Worm (Caenorhabditis elegans) whole organism, L4 larva: Measurements from ENCODE around the gene emb-8.

ENCODE experiments used
- F44E2.7 ChIP-seq: fragments of 200-800 bp; sonication (Bioruptor generic); IDR thresholded peaks from 2 replicates; pipeline ENCODE4 v2.1.2; 2022; ENCODE audit warnings: missing genetic modification characterization, missing compliant biosample characterization
- F49E8.2 ChIP-seq: sonication (generic microtip); optimal IDR thresholded peaks from 2 replicates; lab custom pipeline; 2016; ENCODE audit warnings: missing compliant biosample characterization, mild to moderate bottlenecking, missing genetic modification characterization, borderline replicate concordance
- R02D3.7 ChIP-seq: fragments of 150-350 bp; sonication (generic microtip); optimal IDR thresholded peaks from 3 replicates; lab custom pipeline; 2014; ENCODE audit warnings: missing biosample characterization, missing genetic modification characterization
- T26A8.4 ChIP-seq: fragments of 200-800 bp; sonication (Bioruptor generic); IDR thresholded peaks from 2 replicates; pipeline ENCODE4 v1.3.6; 2022; ENCODE audit warnings: missing genetic modification characterization, missing compliant biosample characterization
- Y105C5A.15 ChIP-seq: fragments of 200-800 bp; sonication (Bioruptor generic); IDR thresholded peaks from 2 replicates; pipeline ENCODE4 v1.3.6; 2022; ENCODE audit warnings: missing genetic modification characterization, missing compliant biosample characterization
- Y48G9A.11 ChIP-seq: fragments of 200-800 bp; sonication (Bioruptor generic); IDR thresholded peaks from 2 replicates; pipeline ENCODE4 v1.3.6; 2022; ENCODE audit warnings: missing genetic modification reagents, missing genetic modification characterization, missing compliant biosample characterization
- Y75B8A.6 ChIP-seq: fragments of 200-800 bp; sonication (Bioruptor generic); IDR thresholded peaks from 2 replicates; pipeline ENCODE4 v1.3.6; 2022; ENCODE audit warnings: missing genetic modification reagents, missing genetic modification characterization, missing compliant biosample characterization
- ZK337.2 ChIP-seq: fragments of 200-800 bp; sonication (Bioruptor generic); IDR thresholded peaks from 2 replicates; pipeline ENCODE4 v1.3.6; 2022; ENCODE audit warnings: missing genetic modification reagents, missing genetic modification characterization, missing compliant biosample characterization
- attf-4 ChIP-seq: sonication (generic microtip); optimal IDR thresholded peaks from 3 replicates; lab custom pipeline; 2017; ENCODE audit warnings: missing biosample characterization, missing genetic modification characterization
- ceh-20 ChIP-seq: fragments of 200-800 bp; sonication (Bioruptor generic); IDR thresholded peaks from 2 replicates; pipeline ENCODE4 v1.3.6; 2022; ENCODE audit warnings: missing genetic modification reagents, missing genetic modification characterization, missing compliant biosample characterization
- ceh-28 ChIP-seq: fragments of 150-350 bp; optimal IDR thresholded peaks from 2 replicates; lab custom pipeline; 2014; ENCODE audit warnings: missing biosample characterization, missing genetic modification reagents, missing genetic modification characterization
- ceh-32 ChIP-seq: sonication (generic microtip); optimal IDR thresholded peaks from 2 replicates; lab custom pipeline; 2016; ENCODE audit warnings: mild to moderate bottlenecking, missing genetic modification characterization, missing compliant biosample characterization; ENCODE audit not compliant: poor library complexity
- ceh-44 ChIP-seq: fragments of 200-800 bp; sonication (Bioruptor generic); IDR thresholded peaks from 2 replicates; pipeline ENCODE4 v1.3.6; 2022; ENCODE audit warnings: missing genetic modification reagents, missing genetic modification characterization, missing compliant biosample characterization
- ceh-62 ChIP-seq: sonication (generic microtip); optimal IDR thresholded peaks from 2 replicates; lab custom pipeline; 2017; ENCODE audit warnings: missing biosample characterization, missing genetic modification characterization
- cey-2 ChIP-seq: sonication (generic microtip); optimal IDR thresholded peaks from 3 replicates; lab custom pipeline; 2017; ENCODE audit warnings: missing genetic modification characterization, mild to moderate bottlenecking, missing compliant biosample characterization, antibody characterized with exemption, borderline replicate concordance; ENCODE audit not compliant: insufficient read depth
- daf-8 ChIP-seq: fragments of 200-800 bp; sonication (Bioruptor generic); IDR thresholded peaks from 2 replicates; pipeline ENCODE4 v1.3.6; 2022; ENCODE audit warnings: missing genetic modification characterization, missing compliant biosample characterization
- dmd-8 ChIP-seq: fragments of 200-800 bp; sonication (Bioruptor generic); IDR thresholded peaks from 2 replicates; pipeline ENCODE4 v1.3.6; 2022; ENCODE audit warnings: missing genetic modification characterization, missing compliant biosample characterization
- dmd-9 ChIP-seq: fragments of 200-800 bp; sonication (Bioruptor generic); IDR thresholded peaks from 2 replicates; pipeline ENCODE4 v1.3.6; 2022; ENCODE audit warnings: missing genetic modification reagents, missing genetic modification characterization, missing compliant biosample characterization
- dve-1 ChIP-seq: sonication (generic microtip); optimal IDR thresholded peaks from 2 replicates; lab custom pipeline; 2017; ENCODE audit warnings: antibody characterized with exemption, mild to moderate bottlenecking, missing genetic modification characterization, missing compliant biosample characterization; ENCODE audit not compliant: insufficient read depth
- egl-27 ChIP-seq: sonication (generic microtip); optimal IDR thresholded peaks from 3 replicates; lab custom pipeline; 2017; ENCODE audit warnings: missing biosample characterization, missing genetic modification reagents, missing genetic modification characterization
- egl-43 ChIP-seq: fragments of 200-800 bp; sonication (Bioruptor generic); IDR thresholded peaks from 2 replicates; pipeline ENCODE4 v1.3.6; 2022; ENCODE audit warnings: missing genetic modification reagents, missing genetic modification characterization, missing compliant biosample characterization
- fkh-10 ChIP-seq: fragments of 150-350 bp; optimal IDR thresholded peaks from 2 replicates; lab custom pipeline; 2014; ENCODE audit warnings: missing biosample characterization, missing genetic modification reagents, missing genetic modification characterization
- fos-1 ChIP-seq: fragments of 150-350 bp; optimal IDR thresholded peaks from 2 replicates; lab custom pipeline; 2014; ENCODE audit warnings: missing biosample characterization, missing genetic modification characterization
- gei-8 ChIP-seq: fragments of 200-800 bp; sonication (Bioruptor generic); optimal IDR thresholded peaks from 2 replicates; lab custom pipeline; 2018; ENCODE audit warnings: mild to moderate bottlenecking, missing genetic modification characterization, missing compliant biosample characterization
- hlh-30 ChIP-seq: sonication (generic microtip); optimal IDR thresholded peaks from 2 replicates; lab custom pipeline; 2017; ENCODE audit warnings: antibody characterized with exemption, mild to moderate bottlenecking, missing genetic modification characterization, missing compliant biosample characterization; ENCODE audit not compliant: insufficient read depth
- hmg-1.1 ChIP-seq: fragments of 200-800 bp; sonication (Bioruptor generic); IDR thresholded peaks from 2 replicates; pipeline ENCODE4 v1.3.6; 2022; ENCODE audit warnings: missing genetic modification reagents, missing genetic modification characterization, missing compliant biosample characterization
- jun-1 ChIP-seq: fragments of 150-350 bp; optimal IDR thresholded peaks from 2 replicates; lab custom pipeline; 2014; ENCODE audit warnings: missing biosample characterization, missing genetic modification reagents, missing genetic modification characterization
- lim-7 ChIP-seq: fragments of 200-800 bp; sonication (Bioruptor generic); IDR thresholded peaks from 2 replicates; pipeline ENCODE4 v1.3.6; 2022; ENCODE audit warnings: missing genetic modification characterization, missing compliant biosample characterization
- lin-1 ChIP-seq: fragments of 200-800 bp; sonication (Bioruptor generic); IDR thresholded peaks from 2 replicates; pipeline ENCODE4 v1.3.6; 2022; ENCODE audit warnings: missing genetic modification reagents, missing genetic modification characterization, missing compliant biosample characterization
- lin-39 ChIP-seq: fragments of 150-350 bp; optimal IDR thresholded peaks from 2 replicates; lab custom pipeline; 2014; ENCODE audit warnings: missing biosample characterization, missing genetic modification reagents, missing genetic modification characterization
- madf-9 ChIP-seq: fragments of 200-800 bp; sonication (Bioruptor generic); conservative IDR thresholded peaks from 2 replicates; pipeline ENCODE4 v1.3.6; 2022; ENCODE audit warnings: missing genetic modification reagents, missing genetic modification characterization, missing compliant biosample characterization
- mdt-29 ChIP-seq: fragments of 200-800 bp; sonication (Bioruptor generic); IDR thresholded peaks from 2 replicates; pipeline ENCODE4 v1.3.6; 2022; ENCODE audit warnings: missing genetic modification reagents, missing genetic modification characterization, missing compliant biosample characterization
- mep-1 ChIP-seq: fragments of 150-350 bp; sonication (generic microtip); optimal IDR thresholded peaks from 3 replicates; lab custom pipeline; 2014; ENCODE audit warnings: missing biosample characterization, missing genetic modification characterization
- mes-2 ChIP-seq: sonication (generic microtip); optimal IDR thresholded peaks from 2 replicates; lab custom pipeline; 2016; ENCODE audit warnings: missing genotype, mild to moderate bottlenecking, missing genetic modification characterization, missing compliant biosample characterization; ENCODE audit not compliant: poor library complexity, severe bottlenecking
- mxl-2 ChIP-seq: fragments of 200-800 bp; sonication (Bioruptor generic); conservative IDR thresholded peaks from 2 replicates; pipeline ENCODE4 v1.3.6; 2022; ENCODE audit warnings: missing genetic modification reagents, missing genetic modification characterization, missing compliant biosample characterization
- nhr-10 ChIP-seq: fragments of 150-350 bp; optimal IDR thresholded peaks from 2 replicates; lab custom pipeline; 2014; ENCODE audit warnings: missing biosample characterization, missing genetic modification characterization
- nhr-102 ChIP-seq: sonication (generic microtip); optimal IDR thresholded peaks from 2 replicates; lab custom pipeline; 2016; ENCODE audit warnings: mild to moderate bottlenecking, missing genetic modification characterization, moderate library complexity, missing compliant biosample characterization
- nhr-111 ChIP-seq: fragments of 200-800 bp; sonication (Bioruptor generic); optimal IDR thresholded peaks from 2 replicates; lab custom pipeline; 2018; ENCODE audit warnings: mild to moderate bottlenecking, missing genetic modification characterization, missing compliant biosample characterization
- nhr-25 ChIP-seq: sonication (generic microtip); optimal IDR thresholded peaks from 2 replicates; lab custom pipeline; 2017; ENCODE audit warnings: missing genetic modification characterization, mild to moderate bottlenecking, missing compliant biosample characterization, antibody characterized with exemption, moderate library complexity, borderline replicate concordance; ENCODE audit not compliant: insufficient read depth
- nhr-28 ChIP-seq: fragments of 150-350 bp; optimal IDR thresholded peaks from 2 replicates; lab custom pipeline; 2014; ENCODE audit warnings: missing biosample characterization, missing genetic modification characterization
- nhr-42 ChIP-seq: fragments of 200-800 bp; sonication (Bioruptor generic); IDR thresholded peaks from 2 replicates; pipeline ENCODE4 v1.3.6; 2022; ENCODE audit warnings: missing genetic modification characterization, missing compliant biosample characterization
- nhr-48 ChIP-seq: sonication (generic microtip); optimal IDR thresholded peaks from 2 replicates; lab custom pipeline; 2016; ENCODE audit warnings: mild to moderate bottlenecking, missing genetic modification characterization, missing compliant biosample characterization
- nhr-6 ChIP-seq: fragments of 150-350 bp; optimal IDR thresholded peaks from 2 replicates; lab custom pipeline; 2014; ENCODE audit warnings: missing biosample characterization, missing genetic modification characterization
- nhr-76 ChIP-seq: fragments of 150-350 bp; optimal IDR thresholded peaks from 2 replicates; lab custom pipeline; 2014; ENCODE audit warnings: missing biosample characterization, missing genetic modification characterization
- nhr-77 ChIP-seq: fragments of 150-350 bp; optimal IDR thresholded peaks from 2 replicates; lab custom pipeline; 2014; ENCODE audit warnings: missing biosample characterization, missing genetic modification characterization
- pha-4 ChIP-seq, 2 experiments: fragments of 150-350 bp in 1 of 2; fragments of 200-800 bp in 1 of 2; sonication (Bioruptor generic) in 1 of 2; IDR thresholded peaks in 1 of 2; optimal IDR thresholded peaks in 1 of 2; 2 replicates each; pipeline versions ENCODE4 v1.3.6 to Lab custom; 2014 to 2022; ENCODE audit warnings: missing genetic modification characterization in 2 of 2, missing genetic modification reagents in 2 of 2, missing biosample characterization in 1 of 2, missing compliant biosample characterization in 1 of 2
- rbr-2 ChIP-seq: sonication (generic microtip); optimal IDR thresholded peaks from 2 replicates; lab custom pipeline; 2016; ENCODE audit warnings: missing genotype, missing genetic modification characterization, missing compliant biosample characterization
- unc-130 ChIP-seq: sonication (generic microtip); optimal IDR thresholded peaks from 2 replicates; lab custom pipeline; 2016; ENCODE audit warnings: missing genetic modification reagents, missing genetic modification characterization, missing compliant biosample characterization
- unc-39 ChIP-seq: sonication (generic microtip); optimal IDR thresholded peaks from 2 replicates; lab custom pipeline; 2017; ENCODE audit warnings: missing biosample characterization, missing genetic modification characterization
- vab-7 ChIP-seq: fragments of 200-800 bp; sonication (Bioruptor generic); IDR thresholded peaks from 2 replicates; pipeline ENCODE4 v1.3.6; 2022; ENCODE audit warnings: missing genetic modification reagents, missing genetic modification characterization, missing compliant biosample characterization
- zip-2 ChIP-seq: fragments of 150-350 bp; optimal IDR thresholded peaks from 2 replicates; lab custom pipeline; 2014; ENCODE audit warnings: missing biosample characterization, missing genetic modification characterization

emb-8 gene

ce11 chrIII:5202641-5203040, 3.2 kb upstream of the emb-8 start (continued):
- TF ChIP-seq lin-1 (GFP tag; lab: Robert Waterston, UW) = no peak
- no peak for TF ChIP-seq Y105C5A.15 (GFP tag; lab: Robert Waterston, UW)
- TF ChIP-seq ceh-32 (tag; lab: Kevin White, UChicago) = no peak
- TF ChIP-seq zip-2 = no peak
- TF ChIP-seq mep-1 = peak; percentile 79
- no peak for TF ChIP-seq F49E8.2
- no peak for TF ChIP-seq mdt-29 (GFP tag; lab: Robert Waterston, UW)
- TF ChIP-seq R02D3.7 (tag; lab: Kevin White, UChicago) = no peak
- TF ChIP-seq daf-8 (GFP tag; lab: Robert Waterston, UW) = no peak
- TF ChIP-seq egl-27 = no peak
- TF ChIP-seq nhr-77 (tag; lab: Kevin White, UChicago) = peak; percentile 97
- TF ChIP-seq egl-43 = no peak
- no peak for TF ChIP-seq ceh-28
- 0 out of 2 replicates have a peak, but pooled peaks have one; percentile 38 for TF ChIP-seq hmg-1.1
- peak; percentile 28 for TF ChIP-seq rbr-2 (tag; lab: Kevin White, UChicago)
- no peak for TF ChIP-seq unc-39 (tag; lab: Kevin White, UChicago)
- no peak for TF ChIP-seq jun-1 (tag; lab: Kevin White, UChicago)
- TF ChIP-seq unc-130 (GFP tag; lab: Kevin White, UChicago) = no peak
- no peak for TF ChIP-seq madf-9
- TF ChIP-seq cey-2 (tag; lab: Kevin White, UChicago) = no peak
- TF ChIP-seq nhr-76 (tag; lab: Kevin White, UChicago) = no peak
- peak; percentile 11 for TF ChIP-seq nhr-48 (tag; lab: Kevin White, UChicago)
- peak; percentile 71 for TF ChIP-seq nhr-102 (tag; lab: Kevin White, UChicago)
- no peak for TF ChIP-seq mxl-2 (GFP tag; lab: Robert Waterston, UW)
- TF ChIP-seq ceh-44 (GFP tag; lab: Robert Waterston, UW) = no peak
- TF ChIP-seq fos-1 (tag; lab: Kevin White, UChicago) = no peak
- no peak for TF ChIP-seq lin-39 (tag; lab: Kevin White, UChicago)
- no peak for TF ChIP-seq nhr-42 (GFP tag; lab: Robert Waterston, UW)
- TF ChIP-seq gei-8 (GFP tag; lab: Kevin White, UChicago) = no peak
- TF ChIP-seq nhr-6 (tag; lab: Kevin White, UChicago) = peak; percentile 78
- TF ChIP-seq F44E2.7 (GFP tag; lab: Robert Waterston, UW) = no peak
- no peak for TF ChIP-seq ZK337.2 (GFP tag; lab: Robert Waterston, UW)
- TF ChIP-seq hlh-30 (tag; lab: Kevin White, UChicago) = peak; percentile 80
- TF ChIP-seq lim-7 (GFP tag; lab: Robert Waterston, UW) = no peak
- no peak for TF ChIP-seq dmd-9 (GFP tag; lab: Robert Waterston, UW)
- no peak for TF ChIP-seq ceh-62 (tag; lab: Kevin White, UChicago)
- peak; percentile 35 for TF ChIP-seq mes-2 (tag; lab: Kevin White, UChicago)
- no peak for TF ChIP-seq fkh-10
- peak; percentile 100 for TF ChIP-seq nhr-28
- no peak for TF ChIP-seq T26A8.4 (GFP tag; lab: Robert Waterston, UW)
- TF ChIP-seq Y48G9A.11 = no peak
- TF ChIP-seq Y75B8A.6 (GFP tag; lab: Robert Waterston, UW) = no peak
- TF ChIP-seq nhr-10 (tag; lab: Kevin White, UChicago) = peak; percentile 47
- no peak for TF ChIP-seq dmd-8 (GFP tag; lab: Robert Waterston, UW)
- TF ChIP-seq ceh-20 (GFP tag; lab: Robert Waterston, UW) = no peak
- TF ChIP-seq nhr-111 (GFP tag; lab: Kevin White, UChicago) = no peak
- no peak for TF ChIP-seq vab-7
- peak; percentile 59 for TF ChIP-seq nhr-25
- no peak for TF ChIP-seq attf-4
- TF ChIP-seq pha-4 (GFP tag; IDR thresholded peaks at IDR 0.05; lab: Robert Waterston, UW) = 0 out of 2 replicates have a peak, but pooled peaks have one; percentile 18
- TF ChIP-seq pha-4 (tag; optimal IDR thresholded peaks at IDR 0.05; lab: Kevin White, UChicago) = no peak
- TF ChIP-seq dve-1 (tag; lab: Kevin White, UChicago) = peak; percentile 94
